Fruit fly (Drosophila melanogaster): ENCODE results near the gene tal-2A.
A peak's percentile ranks its signal among the peaks of the same experiment; 100 is the strongest.

The tal-2A gene

dm6 chr3R:13796071-13796470, 16.8 kb upstream of the tal-2A start (continued):
- TF ChIP-seq HLH54F (GFP tag; optimal IDR thresholded peaks at IDR 0.05) (no peak), D19A (tag; optimal IDR thresholded peaks at IDR 0.05) (peak; percentile 49), CG3281 (GFP tag; optimal IDR thresholded peaks at IDR 0.05) (no peak), CG31441 (GFP tag; IDR thresholded peaks at IDR 0.05) (peak; percentile 60), insv (GFP tag; optimal IDR thresholded peaks at IDR 0.05) (no peak), CG7839 (tag; optimal IDR thresholded peaks at IDR 0.05) (peak; percentile 30), nmo (GFP tag; optimal IDR thresholded peaks at IDR 0.05) (peak; percentile 57), CG18262 (tag; optimal IDR thresholded peaks at IDR 0.05) (peak; percentile 69), dmrt11E (tag; optimal IDR thresholded peaks at IDR 0.05) (peak; percentile 52), tna (GFP tag; IDR thresholded peaks at IDR 0.05; ENCODE audit: partially characterized antibody) (no peak), sc (optimal IDR thresholded peaks at IDR 0.05) (no peak), sc (GFP tag; optimal IDR thresholded peaks at IDR 0.05) (peak; percentile 54), CTCF (GFP tag; optimal IDR thresholded peaks at IDR 0.05) (no peak), HLHmδ (GFP tag; optimal IDR thresholded peaks at IDR 0.05) (no peak), CG10147 (GFP tag; optimal IDR thresholded peaks at IDR 0.05) (no peak), ems (GFP tag; optimal IDR thresholded peaks at IDR 0.05) (no peak), jing (GFP tag; optimal IDR thresholded peaks at IDR 0.05) (peak; percentile 8), prd (optimal IDR thresholded peaks at IDR 0.05) (no peak), prd (GFP tag; IDR thresholded peaks at IDR 0.05) (peak; percentile 31; the same call in 1 of the 3 replicates), lmd (GFP tag; IDR thresholded peaks at IDR 0.05) (no peak), CG7357 (GFP tag; IDR thresholded peaks at IDR 0.05) (no peak), CG14014 (GFP tag; IDR thresholded peaks at IDR 0.05) (no peak), Mes4 (GFP tag; optimal IDR thresholded peaks at IDR 0.05) (no peak), CG8359 (GFP tag; optimal IDR thresholded peaks at IDR 0.05; ENCODE audit: borderline replicate concordance) (peak; percentile 41), CG4820 (GFP tag; optimal IDR thresholded peaks at IDR 0.05) (peak; percentile 2), Blimp-1 (GFP tag; optimal IDR thresholded peaks at IDR 0.05) (peak; percentile 59), CG30403 (GFP tag; optimal IDR thresholded peaks at IDR 0.05) (peak; percentile 32), CG14710 (tag; optimal IDR thresholded peaks at IDR 0.05) (peak; percentile 60), HmgZ (tag; optimal IDR thresholded peaks at IDR 0.05) (no peak), fd102C (GFP tag; optimal IDR thresholded peaks at IDR 0.05) (no peak), vnd (GFP tag; IDR thresholded peaks at IDR 0.05; ENCODE audit: partially characterized antibody) (no peak), Bteb2 (GFP tag; optimal IDR thresholded peaks at IDR 0.05) (no peak), CG2712 (tag; optimal IDR thresholded peaks at IDR 0.05) (peak; percentile 71), CG1603 (tag; optimal IDR thresholded peaks at IDR 0.05) (no peak), row (GFP tag; IDR thresholded peaks at IDR 0.05) (peak; percentile 26; the same call in 1 of the 3 replicates), zen (tag; optimal IDR thresholded peaks at IDR 0.05) (no peak), Med (GFP tag) (no peak), Xrp1 (GFP tag; IDR thresholded peaks at IDR 0.05) (peak; percentile 54), slp2 (GFP tag; optimal IDR thresholded peaks at IDR 0.05) (no peak), CG1602 (GFP tag; optimal IDR thresholded peaks at IDR 0.05) (peak; percentile 15), CHES-1-like (GFP tag; optimal IDR thresholded peaks at IDR 0.05) (no peak), Doc3 (GFP tag; IDR thresholded peaks at IDR 0.05; ENCODE audit: partially characterized antibody) (no peak), sr (GFP tag; IDR thresholded peaks at IDR 0.05) (no peak), bigmax (GFP tag; optimal IDR thresholded peaks at IDR 0.05) (no peak), Hr78 (GFP tag; optimal IDR thresholded peaks at IDR 0.05) (no peak), sd (tag; optimal IDR thresholded peaks at IDR 0.05) (no peak), aop (GFP tag; IDR thresholded peaks at IDR 0.05) (no peak), CG17361 (GFP tag; IDR thresholded peaks at IDR 0.05) (peak; percentile 57), CG8281 (tag; optimal IDR thresholded peaks at IDR 0.05) (no peak), kni (GFP tag; optimal IDR thresholded peaks at IDR 0.05) (peak; percentile 3), CG11504 (tag; optimal IDR thresholded peaks at IDR 0.05) (peak; percentile 50)

Measured in whole organism, embryonic.